Worm (Caenorhabditis elegans): Measurements from ENCODE around the gene snr-3.

DNA sequence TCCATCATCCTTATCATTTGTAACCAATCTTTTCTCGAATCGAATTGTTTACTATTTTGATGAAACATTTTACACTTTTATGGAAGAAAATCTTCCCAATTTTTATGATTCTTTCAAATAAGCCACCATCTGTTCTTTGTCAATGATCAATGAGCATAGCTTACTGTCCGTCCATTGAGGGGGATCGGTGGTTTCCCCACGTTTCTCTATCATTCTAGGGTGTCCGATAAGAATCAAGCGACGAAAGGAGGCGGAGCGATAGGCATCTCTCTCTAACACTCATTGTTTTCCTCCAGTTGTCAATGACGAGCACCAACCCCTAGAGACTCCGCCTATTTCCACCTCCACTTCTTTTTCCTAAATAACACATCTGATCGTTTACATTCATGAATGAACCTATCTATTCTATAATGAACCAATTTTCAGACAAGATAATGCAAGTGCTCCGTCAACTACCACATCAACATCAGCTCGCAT lies 35.0 kb upstream of the snr-3 start, which contains the start of gene C56E6.2:
- TF ChIP-seq elt-1 (tag; optimal IDR thresholded peaks at IDR 0.05; ENCODE audit: borderline replicate concordance, insufficient read depth) (peak; percentile 81), blmp-1 (tag; optimal IDR thresholded peaks at IDR 0.05) (no peak), elt-3 (tag; optimal IDR thresholded peaks at IDR 0.05) (no peak), nhr-12 (tag; optimal IDR thresholded peaks at IDR 0.05) (no peak), ztf-11 (tag; optimal IDR thresholded peaks at IDR 0.05) (no peak), nhr-28 (tag; optimal IDR thresholded peaks at IDR 0.05) (no peak), nhr-76 (tag; optimal IDR thresholded peaks at IDR 0.05) (no peak)
